Worm (Caenorhabditis elegans) whole organism, L3 larva: ENCODE results near the gene Y10G11A.1.
"Not testable (repeated sequence)": the region's sequence is repeated elsewhere in the genome, so short reads cannot be mapped to it uniquely, and the experiment has no call there.

Experiments
- R02D3.7 ChIP-seq: fragments of 150-350 bp; optimal IDR thresholded peaks from 2 replicates; lab custom pipeline; 2014; ENCODE audit warnings: missing biosample characterization, missing genetic modification characterization
- ZK546.5 ChIP-seq: sonication (generic microtip); optimal IDR thresholded peaks from 2 replicates; lab custom pipeline; 2017; ENCODE audit warnings: missing biosample characterization, missing genetic modification characterization
- aly-2 ChIP-seq: fragments of 150-350 bp; optimal IDR thresholded peaks from 2 replicates; lab custom pipeline; 2014; ENCODE audit warnings: missing biosample characterization, missing genetic modification characterization
- ceh-82 ChIP-seq: fragments of 150-350 bp; optimal IDR thresholded peaks from 2 replicates; lab custom pipeline; 2014; ENCODE audit warnings: missing biosample characterization, missing genetic modification characterization
- ceh-9 ChIP-seq: sonication (generic microtip); optimal IDR thresholded peaks from 2 replicates; lab custom pipeline; 2018; ENCODE audit warnings: missing biosample characterization, missing genetic modification characterization
- daf-12 ChIP-seq: fragments of 150-350 bp; optimal IDR thresholded peaks from 2 replicates; lab custom pipeline; 2014; ENCODE audit warnings: missing biosample characterization, missing genetic modification reagents, missing genetic modification characterization
- egl-27 ChIP-seq: sonication (generic microtip); optimal IDR thresholded peaks from 4 replicates; lab custom pipeline; 2017; ENCODE audit warnings: missing biosample characterization, missing genetic modification reagents, missing genetic modification characterization
- egl-5 ChIP-seq: fragments of 150-350 bp; optimal IDR thresholded peaks from 2 replicates; lab custom pipeline; 2017; ENCODE audit warnings: missing biosample characterization, missing genetic modification reagents, missing genetic modification characterization, inconsistent platforms
- elt-1 ChIP-seq: fragments of 150-350 bp; optimal IDR thresholded peaks from 2 replicates; lab custom pipeline; 2014; ENCODE audit warnings: missing biosample characterization, missing genetic modification characterization
- elt-2 ChIP-seq: sonication (generic microtip); optimal IDR thresholded peaks from 2 replicates; lab custom pipeline; 2016; ENCODE audit warnings: missing genetic modification reagents, mild to moderate bottlenecking, missing genetic modification characterization, missing compliant biosample characterization
- elt-3 ChIP-seq, 3 experiments: fragments of 150-350 bp in 1 of 3; sonication (generic microtip) in 2 of 3; optimal IDR thresholded peaks; 2 replicates in 2 of 3; 4 replicates in 1 of 3; lab custom pipeline; 2014 to 2017; ENCODE audit warnings: missing biosample characterization in 3 of 3, missing genetic modification characterization in 3 of 3
- eor-1 ChIP-seq, 2 experiments: fragments of 150-350 bp; optimal IDR thresholded peaks; 2 replicates each; lab custom pipeline; 2014 to 2018; ENCODE audit warnings: missing biosample characterization in 2 of 2, missing genetic modification characterization in 2 of 2
- fkh-10 ChIP-seq: sonication (generic microtip); optimal IDR thresholded peaks from 2 replicates; lab custom pipeline; 2017; ENCODE audit warnings: missing biosample characterization, missing genetic modification reagents, missing genetic modification characterization
- fkh-2 ChIP-seq: fragments of 150-350 bp; optimal IDR thresholded peaks from 2 replicates; lab custom pipeline; 2014; ENCODE audit warnings: missing biosample characterization, missing genetic modification reagents, missing genetic modification characterization
- fos-1 ChIP-seq: fragments of 150-350 bp; optimal IDR thresholded peaks from 2 replicates; lab custom pipeline; 2014; ENCODE audit warnings: missing biosample characterization, missing genetic modification characterization
- hmg-11 ChIP-seq: sonication (generic microtip); optimal IDR thresholded peaks from 2 replicates; lab custom pipeline; 2016; ENCODE audit warnings: missing genetic modification characterization, missing compliant biosample characterization
- jun-1 ChIP-seq: fragments of 150-350 bp; optimal IDR thresholded peaks from 2 replicates; lab custom pipeline; 2014; ENCODE audit warnings: missing biosample characterization, missing genetic modification reagents, missing genetic modification characterization
- lin-15B ChIP-seq: fragments of 150-350 bp; optimal IDR thresholded peaks from 2 replicates; lab custom pipeline; 2014; ENCODE audit warnings: missing biosample characterization, missing genetic modification characterization
- lin-39 ChIP-seq: fragments of 150-350 bp; optimal IDR thresholded peaks from 2 replicates; lab custom pipeline; 2018; ENCODE audit warnings: missing biosample characterization, missing genetic modification reagents, missing genetic modification characterization
- lsy-12 ChIP-seq: sonication (generic microtip); optimal IDR thresholded peaks from 2 replicates; lab custom pipeline; 2016; ENCODE audit warnings: mild to moderate bottlenecking, missing genetic modification characterization, missing compliant biosample characterization
- mdl-1 ChIP-seq: fragments of 150-350 bp; optimal IDR thresholded peaks from 2 replicates; lab custom pipeline; 2014; ENCODE audit warnings: missing biosample characterization, missing genetic modification characterization
- mml-1 ChIP-seq: fragments of 150-350 bp; sonication (generic microtip); optimal IDR thresholded peaks from 3 replicates; lab custom pipeline; 2014; ENCODE audit warnings: missing biosample characterization, missing genetic modification characterization
- nfya-1 ChIP-seq: sonication (generic microtip); optimal IDR thresholded peaks from 2 replicates; lab custom pipeline; 2017; ENCODE audit warnings: missing genetic modification characterization, mild to moderate bottlenecking, missing compliant biosample characterization, antibody characterized with exemption, moderate library complexity; ENCODE audit not compliant: insufficient read depth
- nhr-11 ChIP-seq: fragments of 150-350 bp; optimal IDR thresholded peaks from 2 replicates; lab custom pipeline; 2014; ENCODE audit warnings: missing biosample characterization, missing genetic modification characterization
- nhr-12 ChIP-seq: fragments of 150-350 bp; optimal IDR thresholded peaks from 2 replicates; lab custom pipeline; 2014; ENCODE audit warnings: missing biosample characterization, missing genetic modification characterization
- nhr-237 ChIP-seq: fragments of 150-350 bp; optimal IDR thresholded peaks from 2 replicates; lab custom pipeline; 2014; ENCODE audit warnings: missing biosample characterization, missing genetic modification characterization
- nhr-25 ChIP-seq: sonication (generic microtip); optimal IDR thresholded peaks from 2 replicates; lab custom pipeline; 2017; ENCODE audit warnings: missing biosample characterization, missing genetic modification characterization
- nhr-28 ChIP-seq: fragments of 150-350 bp; optimal IDR thresholded peaks from 2 replicates; lab custom pipeline; 2014; ENCODE audit warnings: missing biosample characterization, missing genetic modification characterization
- nhr-43 ChIP-seq: sonication (generic microtip); optimal IDR thresholded peaks from 2 replicates; lab custom pipeline; 2016; ENCODE audit warnings: mild to moderate bottlenecking, missing genetic modification characterization, missing compliant biosample characterization; ENCODE audit not compliant: poor library complexity, severe bottlenecking
- nhr-76 ChIP-seq: fragments of 150-350 bp; sonication (generic microtip); optimal IDR thresholded peaks from 5 replicates; lab custom pipeline; 2014; ENCODE audit warnings: missing biosample characterization, missing genetic modification characterization
- nhr-77 ChIP-seq: fragments of 150-350 bp; optimal IDR thresholded peaks from 2 replicates; lab custom pipeline; 2014; ENCODE audit warnings: missing biosample characterization, missing genetic modification characterization
- pha-4 ChIP-seq: fragments of 150-350 bp; optimal IDR thresholded peaks from 2 replicates; lab custom pipeline; 2014; ENCODE audit warnings: missing biosample characterization, missing genetic modification reagents, missing genetic modification characterization
- pqm-1 ChIP-seq: fragments of 150-350 bp; optimal IDR thresholded peaks from 2 replicates; lab custom pipeline; 2017; ENCODE audit warnings: missing biosample characterization, missing genetic modification characterization, inconsistent platforms
- sea-2 ChIP-seq: fragments of 150-350 bp; sonication (generic microtip); optimal IDR thresholded peaks from 4 replicates; lab custom pipeline; 2014; ENCODE audit warnings: missing biosample characterization, missing genetic modification reagents, missing genetic modification characterization
- snpc-4 ChIP-seq: fragments of 150-350 bp; optimal IDR thresholded peaks from 2 replicates; lab custom pipeline; 2014; ENCODE audit warnings: missing biosample characterization, missing genetic modification characterization
- tbx-2 ChIP-seq: sonication (generic microtip); optimal IDR thresholded peaks from 2 replicates; lab custom pipeline; 2016; ENCODE audit warnings: mild to moderate bottlenecking, missing genetic modification characterization, missing compliant biosample characterization
- unc-39 ChIP-seq: sonication (generic microtip); optimal IDR thresholded peaks from 4 replicates; lab custom pipeline; 2017; ENCODE audit warnings: missing biosample characterization, missing genetic modification characterization
- unc-62 ChIP-seq: fragments of 150-350 bp; sonication (generic microtip); optimal IDR thresholded peaks from 4 replicates; lab custom pipeline; 2014; ENCODE audit warnings: missing biosample characterization, missing genetic modification reagents, missing genetic modification characterization
- zag-1 ChIP-seq: fragments of 150-350 bp; optimal IDR thresholded peaks from 2 replicates; lab custom pipeline; 2014; ENCODE audit warnings: missing biosample characterization, missing genetic modification characterization
- ztf-11 ChIP-seq: fragments of 150-350 bp; optimal IDR thresholded peaks from 2 replicates; lab custom pipeline; 2014; ENCODE audit warnings: missing biosample characterization, missing genetic modification characterization
- ztf-4 ChIP-seq: fragments of 150-350 bp; optimal IDR thresholded peaks from 2 replicates; lab custom pipeline; 2014; ENCODE audit warnings: missing biosample characterization, missing genetic modification characterization

Gene Y10G11A.1

ce11 chrIV:16424337-16424736, at the start of gene Y10G11A.1:
Y10G11A.1 (plus strand) TSS chrIV:16424637.
- not testable (repeated sequence) for TF ChIP-seq lin-39, nhr-28, nhr-43 (tag; lab: Kevin White, UChicago)

- TF ChIP-seq pqm-1 (tag; lab: Kevin White, UChicago) (no peak), nhr-43 (tag; lab: Kevin White, UChicago) (no peak), egl-27 (no peak), unc-39 (tag; lab: Kevin White, UChicago) (no peak), nhr-77 (tag; lab: Kevin White, UChicago) (no peak), ceh-82 (tag; lab: Kevin White, UChicago) (no peak), pha-4 (tag; lab: Kevin White, UChicago) (no peak), fos-1 (tag; lab: Kevin White, UChicago) (no peak), R02D3.7 (tag; lab: Kevin White, UChicago) (no peak), ztf-4 (tag; lab: Kevin White, UChicago) (no peak), tbx-2 (tag; lab: Kevin White, UChicago) (no peak)
Observed at ce11 chrIV:16377942-16378341, 46.5 kb upstream of the Y10G11A.1 start.

- TF ChIP-seq lin-15B (tag; lab: Kevin White, UChicago) (no peak), egl-5 (tag; lab: Kevin White, UChicago) (no peak), nhr-77 (tag; lab: Kevin White, UChicago) (no peak), daf-12 (tag; lab: Kevin White, UChicago) (no peak), elt-3 (tag; optimal IDR thresholded peaks at IDR 0.05; lab: Kevin White, UChicago) (no peak), nhr-237 (no peak), nhr-11 (tag; lab: Kevin White, UChicago) (no peak), fkh-2 (tag; lab: Kevin White, UChicago) (no peak), elt-1 (tag; lab: Kevin White, UChicago) (no peak), mml-1 (tag; lab: Kevin White, UChicago) (no peak), unc-62 (GFP tag; lab: Kevin White, UChicago) (no peak), elt-2 (tag; lab: Kevin White, UChicago) (no peak), fkh-10 (GFP tag; lab: Kevin White, UChicago) (no peak), aly-2 (tag; lab: Kevin White, UChicago) (no peak), nhr-25 (tag; lab: Kevin White, UChicago) (no peak), pha-4 (tag; lab: Kevin White, UChicago) (no peak), ZK546.5 (tag; lab: Kevin White, UChicago) (no peak)
Observed at ce11 chrIV:16380278-16380677, 44.2 kb upstream of the Y10G11A.1 start.

DNA sequence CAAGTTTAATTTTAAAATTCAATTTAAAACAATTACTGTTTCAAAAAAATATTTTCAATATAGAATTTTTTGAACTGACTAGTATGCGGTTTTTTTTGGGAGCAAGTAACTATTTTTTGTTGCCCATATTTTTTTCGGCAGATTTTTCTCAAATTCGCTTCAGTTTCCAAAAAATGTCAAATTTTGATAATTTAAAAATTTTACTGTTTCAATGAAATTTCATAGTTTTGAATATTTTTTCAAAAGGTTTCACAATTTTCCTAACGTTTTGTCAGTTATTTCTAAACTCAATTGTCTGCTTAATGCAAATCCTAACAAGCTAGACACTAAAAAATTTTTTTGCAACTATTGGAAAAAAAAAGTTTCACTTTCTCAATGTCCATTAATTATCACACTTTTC, 43.5 kb upstream of the Y10G11A.1 start:
- TF ChIP-seq hmg-11 (tag; lab: Kevin White, UChicago) (no peak), R02D3.7 (tag; lab: Kevin White, UChicago) (no peak)

DNA sequence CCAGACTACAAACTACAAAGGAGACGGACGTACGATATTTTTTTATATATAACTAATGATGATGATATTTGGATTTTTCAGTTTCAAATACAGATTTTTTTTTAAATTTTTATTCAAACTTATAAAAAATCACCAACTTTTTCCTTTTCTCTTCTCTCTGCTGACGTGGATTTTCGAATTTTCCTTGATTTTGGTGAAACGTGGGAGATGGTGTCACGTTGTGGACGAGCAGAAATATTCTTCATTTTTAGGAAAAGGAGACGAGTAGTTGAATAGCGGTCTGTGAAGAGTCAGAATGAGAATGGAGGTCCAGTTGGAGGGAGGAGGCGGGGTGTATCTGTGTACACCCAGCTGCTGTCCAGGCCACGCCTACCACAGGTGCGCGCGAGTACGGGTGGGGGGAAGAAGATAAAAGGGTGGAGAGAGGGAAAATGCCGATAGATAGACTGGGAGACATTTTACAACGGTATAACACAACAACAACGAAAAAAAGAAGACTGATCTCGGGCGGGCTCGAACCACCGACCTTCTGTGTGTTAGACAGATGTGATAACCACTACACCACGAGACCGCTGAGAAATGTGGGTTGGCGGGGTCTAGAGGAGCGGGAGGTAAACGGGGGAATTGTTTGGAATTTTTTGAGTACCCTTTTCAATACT, 42.4 kb upstream of the Y10G11A.1 start, which contains the start of gene Y7A9D.1:
Gene Y7A9D.1, minus strand, starts transcription at position 283 of the 659 bp plus-strand sequence.
- TF ChIP-seq nfya-1 (tag; lab: Kevin White, UChicago) = peak; percentile 55
- no peak for TF ChIP-seq lsy-12 (tag; lab: Kevin White, UChicago)
- TF ChIP-seq mdl-1 = no peak
- TF ChIP-seq lin-15B (tag; lab: Kevin White, UChicago) = no peak
- TF ChIP-seq daf-12 (tag; lab: Kevin White, UChicago) = no peak
- no peak for TF ChIP-seq nhr-237
- TF ChIP-seq nhr-11 (tag; lab: Kevin White, UChicago) = no peak
- no peak for TF ChIP-seq ceh-82 (tag; lab: Kevin White, UChicago)
- no peak for TF ChIP-seq nhr-12 (tag; lab: Kevin White, UChicago)
- TF ChIP-seq elt-3 (tag; optimal IDR thresholded peaks at IDR 0.05; lab: Kevin White, UChicago) = no peak
- no peak for TF ChIP-seq nhr-77 (tag; lab: Kevin White, UChicago)
- TF ChIP-seq R02D3.7 (tag; lab: Kevin White, UChicago) = no peak
- no peak for TF ChIP-seq pqm-1 (tag; lab: Kevin White, UChicago)
- no peak for TF ChIP-seq sea-2 (GFP tag; lab: Kevin White, UChicago)
- peak; percentile 65 for TF ChIP-seq hmg-11 (tag; lab: Kevin White, UChicago)
- no peak for TF ChIP-seq ztf-11 (tag; lab: Kevin White, UChicago)
- TF ChIP-seq unc-39 (tag; lab: Kevin White, UChicago) = peak; percentile 5
- TF ChIP-seq mml-1 (tag; lab: Kevin White, UChicago) = no peak
- TF ChIP-seq fkh-10 (GFP tag; lab: Kevin White, UChicago) = no peak
- TF ChIP-seq jun-1 = no peak
- no peak for TF ChIP-seq zag-1 (tag; lab: Kevin White, UChicago)
- no peak for TF ChIP-seq eor-1 (tag; optimal IDR thresholded peaks at IDR 0.05; lab: Kevin White, UChicago)
- TF ChIP-seq fos-1 (tag; lab: Kevin White, UChicago) = no peak
- peak; percentile 39 for TF ChIP-seq lin-39 (tag; lab: Kevin White, UChicago)
- TF ChIP-seq egl-5 (tag; lab: Kevin White, UChicago) = no peak
- TF ChIP-seq ceh-9 (tag; lab: Kevin White, UChicago) = no peak
- TF ChIP-seq nhr-76 (tag; lab: Kevin White, UChicago) = no peak
- TF ChIP-seq snpc-4 (tag; lab: Kevin White, UChicago) = peak; percentile 70
- no peak for TF ChIP-seq unc-62 (GFP tag; lab: Kevin White, UChicago)
- no peak for TF ChIP-seq aly-2 (tag; lab: Kevin White, UChicago)
